Fruit fly (Drosophila melanogaster) whole organism, pupa: ENCODE results near the gene atms.

Source experiments
- CG10348 ChIP-seq: fragments of 200-800 bp; sonication (Bioruptor generic); IDR thresholded peaks from 2 replicates; pipeline ENCODE4 v1.3.6; 2022; ENCODE audit warnings: missing biosample characterization, missing genetic modification characterization
- CG14655 ChIP-seq: fragments of 200-800 bp; sonication (Bioruptor generic); optimal IDR thresholded peaks from 3 replicates; lab custom pipeline; 2017; ENCODE audit warnings: mild to moderate bottlenecking, missing biosample characterization, missing genetic modification reagents, missing genetic modification characterization
- CG17806 ChIP-seq: fragments of 200-800 bp; sonication (Bioruptor generic); optimal IDR thresholded peaks from 2 replicates; lab custom pipeline; 2018; ENCODE audit warnings: missing biosample characterization, mild to moderate bottlenecking, missing genetic modification characterization, moderate library complexity
- CG34367 ChIP-seq: fragments of 200-800 bp; sonication (Bioruptor generic); optimal IDR thresholded peaks from 2 replicates; lab custom pipeline; 2018; ENCODE audit warnings: missing biosample characterization, mild to moderate bottlenecking, missing genetic modification characterization
- CG9948 ChIP-seq: fragments of 200-800 bp; sonication (Bioruptor generic); optimal IDR thresholded peaks from 2 replicates; lab custom pipeline; 2018; ENCODE audit warnings: missing biosample characterization, mild to moderate bottlenecking, missing genetic modification characterization, moderate library complexity
- Ets98B ChIP-seq: fragments of 200-800 bp; sonication (Bioruptor generic); IDR thresholded peaks from 2 replicates; pipeline ENCODE4 v1.3.6; 2022; ENCODE audit warnings: missing biosample characterization, missing genetic modification characterization
- Pif1A ChIP-seq: fragments of 200-800 bp; sonication (Bioruptor generic); optimal IDR thresholded peaks from 3 replicates; lab custom pipeline; 2016; ENCODE audit warnings: missing biosample characterization, missing genetic modification characterization

- no peak for TF ChIP-seq CG9948 (tag; lab: Kevin White, UChicago)
- no peak for TF ChIP-seq Pif1A (GFP tag; lab: Kevin White, UChicago)
- TF ChIP-seq CG34367 (tag; lab: Kevin White, UChicago) = no peak
- no peak for TF ChIP-seq CG10348 (GFP tag; lab: Robert Waterston, UW)
- no peak for TF ChIP-seq CG17806 (tag; lab: Kevin White, UChicago)
- TF ChIP-seq CG14655 = peak; percentile 23
- no peak for TF ChIP-seq Ets98B (GFP tag; lab: Robert Waterston, UW)
Observed at dm6 chr3R:4745544-4745943, 4.3 kb upstream of the atms start.
